Worm (Caenorhabditis elegans): ENCODE measurements around the gene nkat-1.

nkat-1 gene

ce11 chrX:14147400-14147799 lies 7.5 kb upstream of the nkat-1 start, which contains the start of gene akt-2:
Gene akt-2, plus strand, starts transcription at chrX:14147700.
- TF ChIP-seq ccch-3 (GFP tag; optimal IDR thresholded peaks at IDR 0.05) (no peak), nhr-90 (tag; optimal IDR thresholded peaks at IDR 0.05) (no peak), lag-1 (GFP tag; IDR thresholded peaks at IDR 0.05) (no peak), lir-1 (GFP tag; conservative IDR thresholded peaks at IDR 0.05) (no peak), atf-7 (tag; optimal IDR thresholded peaks at IDR 0.05) (no peak), ceh-79 (tag; optimal IDR thresholded peaks at IDR 0.05) (no peak), akir-1 (GFP tag; optimal IDR thresholded peaks at IDR 0.05) (no peak), ztf-28 (GFP tag; IDR thresholded peaks at IDR 0.05) (no peak), K11D2.4 (GFP tag; IDR thresholded peaks at IDR 0.05) (no peak), ZK185.1 (tag; optimal IDR thresholded peaks at IDR 0.05; ENCODE audit: poor library complexity, severe bottlenecking) (no peak), F57A8.1 (GFP tag; optimal IDR thresholded peaks at IDR 0.05) (no peak), cebp-1 (GFP tag; IDR thresholded peaks at IDR 0.05) (no peak), cebp-1 (tag; optimal IDR thresholded peaks at IDR 0.05) (no peak), attf-6 (GFP tag; IDR thresholded peaks at IDR 0.05) (no peak), ztf-18 (tag; optimal IDR thresholded peaks at IDR 0.05) (no peak), T26A5.8 (tag; optimal IDR thresholded peaks at IDR 0.05) (no peak), egrh-3 (GFP tag; IDR thresholded peaks at IDR 0.05) (no peak)

- 0 out of 2 replicates have a peak, but pooled peaks have one; percentile 51 for TF ChIP-seq pbrm-1 (GFP tag; IDR thresholded peaks at IDR 0.05)
- TF ChIP-seq gei-17 (GFP tag; optimal IDR thresholded peaks at IDR 0.05), result peak; percentile 62
- TF ChIP-seq let-607 (tag; optimal IDR thresholded peaks at IDR 0.05), result no peak
- TF ChIP-seq ama-1 (optimal IDR thresholded peaks at IDR 0.05), result no peak
- TF ChIP-seq ama-1 (GFP tag; optimal IDR thresholded peaks at IDR 0.05), result no peak
- no peak for TF ChIP-seq egl-44 (GFP tag; IDR thresholded peaks at IDR 0.05)
- TF ChIP-seq athp-1 (tag; optimal IDR thresholded peaks at IDR 0.05), result no peak
- peak; percentile 42 for TF ChIP-seq egrh-3 (GFP tag; IDR thresholded peaks at IDR 0.05)
- TF ChIP-seq ceh-40 (GFP tag; IDR thresholded peaks at IDR 0.05), result no peak
- TF ChIP-seq ztf-18 (tag; optimal IDR thresholded peaks at IDR 0.05), result peak; percentile 21
- peak; percentile 56; the same call in 1 of the 2 replicates for TF ChIP-seq cebp-1 (GFP tag; IDR thresholded peaks at IDR 0.05)
- TF ChIP-seq cebp-1 (tag; optimal IDR thresholded peaks at IDR 0.05), result peak; percentile 83
- no peak for TF ChIP-seq mel-28 (tag; optimal IDR thresholded peaks at IDR 0.05; ENCODE audit: borderline replicate concordance)
- TF ChIP-seq ccch-3 (GFP tag; optimal IDR thresholded peaks at IDR 0.05), result no peak
- peak; percentile 68 for TF ChIP-seq somi-1 (GFP tag; optimal IDR thresholded peaks at IDR 0.05)
- TF ChIP-seq F23B12.7 (tag; optimal IDR thresholded peaks at IDR 0.05; ENCODE audit: insufficient read depth), result peak; percentile 69
- TF ChIP-seq mcd-1 (GFP tag; IDR thresholded peaks at IDR 0.05), result peak; percentile 42; the same call in 1 of the 2 replicates
- peak; percentile 10 for TF ChIP-seq snpc-4 (GFP tag; optimal IDR thresholded peaks at IDR 0.05)
- peak in 2 of 4 experiments; percentile 26 to 52 for TF ChIP-seq snpc-4 (tag; optimal IDR thresholded peaks at IDR 0.05)
- no peak for TF ChIP-seq nhr-27 (tag; optimal IDR thresholded peaks at IDR 0.05)
- TF ChIP-seq lin-54 (GFP tag; optimal IDR thresholded peaks at IDR 0.05), result no peak
- TF ChIP-seq ztf-6 (GFP tag; IDR thresholded peaks at IDR 0.05), result 0 out of 2 replicates have a peak, but pooled peaks have one; percentile 27
- no peak for TF ChIP-seq F37B4.10 (GFP tag; IDR thresholded peaks at IDR 0.05)
- peak; percentile 52; the same call in 1 of the 2 replicates for TF ChIP-seq dox-1 (GFP tag; IDR thresholded peaks at IDR 0.05)
- TF ChIP-seq xnd-1 (tag; optimal IDR thresholded peaks at IDR 0.05), result no peak
- peak; percentile 52 for TF ChIP-seq tbp1 (GFP tag; optimal IDR thresholded peaks at IDR 0.05)
- peak; percentile 69 for TF ChIP-seq attf-5 (GFP tag; optimal IDR thresholded peaks at IDR 0.05)
- TF ChIP-seq nhr-80 (tag; optimal IDR thresholded peaks at IDR 0.05), result peak; percentile 61
- TF ChIP-seq ceh-27 (GFP tag; optimal IDR thresholded peaks at IDR 0.05), result peak; percentile 68
- TF ChIP-seq lin-40 (tag; optimal IDR thresholded peaks at IDR 0.05), result peak; percentile 81
- no peak for TF ChIP-seq T26A5.8 (tag; optimal IDR thresholded peaks at IDR 0.05)
- TF ChIP-seq hsf-1 (GFP tag; IDR thresholded peaks at IDR 0.05), result no peak
- peak; percentile 67; the same call in 1 of the 2 replicates for TF ChIP-seq hmg-1.2 (GFP tag; IDR thresholded peaks at IDR 0.05)
- no peak for TF ChIP-seq lin-35 (GFP tag; optimal IDR thresholded peaks at IDR 0.05)
- no peak for TF ChIP-seq madf-8 (GFP tag; conservative IDR thresholded peaks at IDR 0.05)
- no peak for TF ChIP-seq sdz-38 (tag; optimal IDR thresholded peaks at IDR 0.05)
- peak; percentile 46 for TF ChIP-seq chd-7 (tag; optimal IDR thresholded peaks at IDR 0.05)
Measured at ce11 chrX:14146740-14147140, 6.8 kb upstream of the nkat-1 start.

All from whole organism, young adult.